Fruit fly (Drosophila melanogaster): ENCODE measurements around the gene Polr2J.

The Polr2J gene

dm6 chr2L:17449608-17450504 lies 39.6 kb upstream of the Polr2J start, which contains the start of gene dl (continued):
- peak; percentile 13; the same call in 1 of the 3 replicates for TF ChIP-seq CG2199 (GFP tag; IDR thresholded peaks at IDR 0.05)
- no peak for TF ChIP-seq gce (GFP tag; IDR thresholded peaks at IDR 0.05)
- no peak; the same call in 1 of the 2 replicates for TF ChIP-seq CG42726 (GFP tag; IDR thresholded peaks at IDR 0.05; ENCODE audit: partially characterized antibody)
- TF ChIP-seq CG2875 (GFP tag; optimal IDR thresholded peaks at IDR 0.05), result no peak
- TF ChIP-seq CG9727 (GFP tag; optimal IDR thresholded peaks at IDR 0.05), result no peak
- TF ChIP-seq TFAM (GFP tag; optimal IDR thresholded peaks at IDR 0.05), result no peak
- TF ChIP-seq CG17612 (GFP tag; IDR thresholded peaks at IDR 0.05), result no peak
- no peak for TF ChIP-seq Mad (GFP tag; optimal IDR thresholded peaks at IDR 0.05)
- no peak for TF ChIP-seq sens-2 (GFP tag; IDR thresholded peaks at IDR 0.05)
- TF ChIP-seq peb (GFP tag; IDR thresholded peaks at IDR 0.05), result no peak
- no peak for TF ChIP-seq CG16813 (GFP tag; IDR thresholded peaks at IDR 0.05; ENCODE audit: partially characterized antibody)
- peak; percentile 47; the same call in 1 of the 3 replicates for TF ChIP-seq CG11560 (tag; IDR thresholded peaks at IDR 0.05)
- TF ChIP-seq Antp (GFP tag; optimal IDR thresholded peaks at IDR 0.05), result no peak
- TF ChIP-seq Spps (tag; optimal IDR thresholded peaks at IDR 0.05), result no peak
- no peak for TF ChIP-seq CG11723 (GFP tag; optimal IDR thresholded peaks at IDR 0.05)
- no peak for TF ChIP-seq mld (GFP tag; IDR thresholded peaks at IDR 0.05; ENCODE audit: partially characterized antibody)
- TF ChIP-seq z (GFP tag; IDR thresholded peaks at IDR 0.05), result no peak
- TF ChIP-seq maf-S (GFP tag; optimal IDR thresholded peaks at IDR 0.05), result no peak
- no peak for TF ChIP-seq dmrt11E (tag; optimal IDR thresholded peaks at IDR 0.05)
- TF ChIP-seq hbn (GFP tag; IDR thresholded peaks at IDR 0.05; ENCODE audit: partially characterized antibody), result no peak
- TF ChIP-seq knrl (GFP tag; IDR thresholded peaks at IDR 0.05; ENCODE audit: partially characterized antibody), result no peak; the same call in 2 of the 3 replicates
- no peak for TF ChIP-seq CG10654 (GFP tag; optimal IDR thresholded peaks at IDR 0.05)
- TF ChIP-seq rib (GFP tag; IDR thresholded peaks at IDR 0.05), result peak; percentile 32; the same call in 1 of the 2 replicates
- 0 out of 2 replicates have a peak, but pooled peaks have one; percentile 13 for TF ChIP-seq ara (GFP tag; IDR thresholded peaks at IDR 0.05)
- no peak for TF ChIP-seq hkb (optimal IDR thresholded peaks at IDR 0.05)
- TF ChIP-seq hkb (GFP tag; IDR thresholded peaks at IDR 0.05), result peak; percentile 9; the same call in 1 of the 2 replicates
- TF ChIP-seq CG17186 (GFP tag; optimal IDR thresholded peaks at IDR 0.05), result no peak
- no peak for TF ChIP-seq CG1024 (GFP tag; IDR thresholded peaks at IDR 0.05)
- no peak for TF ChIP-seq PHDP (tag; optimal IDR thresholded peaks at IDR 0.05)
- no peak for TF ChIP-seq gcm2 (GFP tag; optimal IDR thresholded peaks at IDR 0.05)
- no peak for TF ChIP-seq Nf-YC (tag; optimal IDR thresholded peaks at IDR 0.05)
- TF ChIP-seq GATAe (GFP tag; conservative IDR thresholded peaks at IDR 0.05), result peak; percentile 18; the same call in 1 of the 2 replicates
- peak; percentile 28 for TF ChIP-seq slbo (GFP tag; IDR thresholded peaks at IDR 0.05)
- peak; percentile 5 for TF ChIP-seq CG18262 (tag; optimal IDR thresholded peaks at IDR 0.05)
- TF ChIP-seq CG9215 (GFP tag; IDR thresholded peaks at IDR 0.05), result no peak
- peak; percentile 5 for TF ChIP-seq CG17568 (GFP tag; optimal IDR thresholded peaks at IDR 0.05)
- no peak for TF ChIP-seq CG13296 (GFP tag; optimal IDR thresholded peaks at IDR 0.05)
- no peak for TF ChIP-seq NC2α (GFP tag; optimal IDR thresholded peaks at IDR 0.05)
- no peak for TF ChIP-seq CG8478 (optimal IDR thresholded peaks at IDR 0.05)
- TF ChIP-seq CG33557 (GFP tag; optimal IDR thresholded peaks at IDR 0.05), result no peak
- TF ChIP-seq CG5245 (GFP tag; optimal IDR thresholded peaks at IDR 0.05), result no peak
- TF ChIP-seq Dbx (GFP tag; IDR thresholded peaks at IDR 0.05), result peak; percentile 11; the same call in 1 of the 3 replicates
- no peak for TF ChIP-seq oc (tag; optimal IDR thresholded peaks at IDR 0.05)
- no peak for TF ChIP-seq ttk (GFP tag; IDR thresholded peaks at IDR 0.05)
- TF ChIP-seq wek (GFP tag; optimal IDR thresholded peaks at IDR 0.05), result no peak
- TF ChIP-seq CG7786 (GFP tag; optimal IDR thresholded peaks at IDR 0.05), result no peak
- no peak for TF ChIP-seq Chrac-16 (GFP tag; optimal IDR thresholded peaks at IDR 0.05)
- no peak for TF ChIP-seq Bteb2 (GFP tag; optimal IDR thresholded peaks at IDR 0.05)
- no peak for TF ChIP-seq cg (GFP tag; optimal IDR thresholded peaks at IDR 0.05)
- TF ChIP-seq CG13894 (tag; optimal IDR thresholded peaks at IDR 0.05), result peak; percentile 7
